Fruit fly (Drosophila melanogaster): ENCODE measurements around the gene Rcd4.

Rcd4 gene

DNA sequence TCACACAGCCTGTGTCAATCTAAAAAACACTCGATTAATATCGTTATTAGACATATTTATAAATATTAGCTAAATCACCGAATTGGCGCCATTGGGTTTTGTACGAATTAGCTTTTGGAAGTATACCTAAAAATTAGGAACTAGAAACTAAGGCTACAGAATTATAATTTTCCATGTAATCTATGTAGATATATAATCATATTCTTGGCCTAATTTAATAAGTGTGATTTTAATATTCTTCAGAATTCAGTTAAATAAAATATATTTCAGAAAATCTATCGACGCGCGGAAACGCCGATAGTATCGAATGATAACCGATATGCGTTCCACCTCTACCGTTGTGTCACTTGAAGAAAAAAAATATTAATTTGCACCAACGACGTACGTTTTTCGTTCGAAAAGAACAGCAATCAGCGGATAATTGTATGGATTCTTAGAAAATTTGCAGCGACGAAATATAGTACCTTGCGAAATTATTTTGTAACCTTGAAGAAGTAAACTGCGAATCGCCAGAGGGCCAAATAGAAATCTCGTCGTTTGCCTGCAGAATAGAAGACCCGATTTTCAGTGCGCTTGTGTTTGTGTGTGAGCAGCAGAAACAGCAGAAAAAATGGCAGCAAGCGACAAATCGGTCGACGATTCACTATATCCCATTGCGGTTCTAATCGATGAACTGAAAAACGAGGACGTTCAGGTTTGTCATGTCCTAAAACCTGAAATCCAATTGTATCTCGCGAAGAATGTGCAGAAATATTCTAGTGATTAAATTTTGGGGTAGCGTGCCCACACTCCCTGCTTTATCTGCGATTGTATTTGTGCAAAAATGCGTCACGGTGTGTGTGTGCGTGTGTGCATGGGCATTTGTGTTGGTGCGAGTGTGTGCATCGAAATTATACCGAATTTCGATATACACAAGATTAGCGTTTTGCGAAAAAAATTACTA, 16.7 kb upstream of the Rcd4 start, which contains the start of gene Pp2A-29B (continued):
- TF ChIP-seq jumu (GFP tag; optimal IDR thresholded peaks at IDR 0.05) (no peak), Max (GFP tag; optimal IDR thresholded peaks at IDR 0.05) (peak; percentile 23), Camta (GFP tag; optimal IDR thresholded peaks at IDR 0.05) (no peak), CG1792 (GFP tag; optimal IDR thresholded peaks at IDR 0.05) (no peak), CG2199 (GFP tag; IDR thresholded peaks at IDR 0.05) (no peak), HmgZ (tag; optimal IDR thresholded peaks at IDR 0.05) (peak; percentile 27), her (GFP tag; optimal IDR thresholded peaks at IDR 0.05) (no peak), gcm (GFP tag; optimal IDR thresholded peaks at IDR 0.05) (no peak), CG7839 (tag; optimal IDR thresholded peaks at IDR 0.05) (peak; percentile 25), peb (GFP tag; IDR thresholded peaks at IDR 0.05) (no peak), CG10979 (tag; optimal IDR thresholded peaks at IDR 0.05) (no peak), CrebB (tag; optimal IDR thresholded peaks at IDR 0.05) (no peak), CG15269 (tag; optimal IDR thresholded peaks at IDR 0.05) (peak; percentile 9), CG6791 (GFP tag; IDR thresholded peaks at IDR 0.05; ENCODE audit: partially characterized antibody) (peak; percentile 98), CG34224 (GFP tag; IDR thresholded peaks at IDR 0.05; ENCODE audit: partially characterized antibody) (peak; percentile 97), CG6854 (GFP tag; optimal IDR thresholded peaks at IDR 0.05) (no peak), CG11456 (GFP tag; IDR thresholded peaks at IDR 0.05) (no peak), zf30C (GFP tag; optimal IDR thresholded peaks at IDR 0.05) (peak; percentile 10), insv (GFP tag; optimal IDR thresholded peaks at IDR 0.05) (peak in 1 of 2 experiments; percentile 25), Mrtf (GFP tag; IDR thresholded peaks at IDR 0.05) (no peak), jing (GFP tag; optimal IDR thresholded peaks at IDR 0.05) (no peak), Dek (tag; optimal IDR thresholded peaks at IDR 0.05) (peak; percentile 12), Side (GFP tag; optimal IDR thresholded peaks at IDR 0.05) (no peak), fd64A (GFP tag; optimal IDR thresholded peaks at IDR 0.05) (no peak), Ssrp (tag; optimal IDR thresholded peaks at IDR 0.05) (no peak), CG8478 (optimal IDR thresholded peaks at IDR 0.05) (peak; percentile 84), pnt (GFP tag; optimal IDR thresholded peaks at IDR 0.05) (no peak), sima (GFP tag; optimal IDR thresholded peaks at IDR 0.05) (no peak), bowl (GFP tag; IDR thresholded peaks at IDR 0.05) (no peak), gem (tag; optimal IDR thresholded peaks at IDR 0.05) (peak; percentile 48), usp (GFP tag; optimal IDR thresholded peaks at IDR 0.05) (no peak), CG4854 (GFP tag; optimal IDR thresholded peaks at IDR 0.05) (no peak), Six4 (GFP tag; optimal IDR thresholded peaks at IDR 0.05) (no peak), CG10565 (GFP tag; optimal IDR thresholded peaks at IDR 0.05) (no peak), nerfin-1 (tag; optimal IDR thresholded peaks at IDR 0.05) (peak; percentile 100), zfh1 (GFP tag; IDR thresholded peaks at IDR 0.05) (no peak), HHEX (GFP tag; optimal IDR thresholded peaks at IDR 0.05) (no peak), CG8944 (GFP tag; optimal IDR thresholded peaks at IDR 0.05) (no peak), scrt (GFP tag; optimal IDR thresholded peaks at IDR 0.05) (peak; percentile 22), CHES-1-like (GFP tag; optimal IDR thresholded peaks at IDR 0.05) (no peak), Taf1 (GFP tag; IDR thresholded peaks at IDR 0.05) (no peak), CG4617 (GFP tag; optimal IDR thresholded peaks at IDR 0.05; ENCODE audit: borderline replicate concordance) (peak; percentile 69), nerfin-2 (GFP tag; IDR thresholded peaks at IDR 0.05; ENCODE audit: partially characterized antibody) (peak; percentile 98), ara (GFP tag; IDR thresholded peaks at IDR 0.05) (no peak), kah (GFP tag; optimal IDR thresholded peaks at IDR 0.05) (no peak), HLHmδ (GFP tag; optimal IDR thresholded peaks at IDR 0.05) (no peak), cas (GFP tag; IDR thresholded peaks at IDR 0.05) (no peak), CG8290 (GFP tag; optimal IDR thresholded peaks at IDR 0.05) (peak; percentile 13), CG8290 (tag; optimal IDR thresholded peaks at IDR 0.05) (no peak), Ets97D (GFP tag; optimal IDR thresholded peaks at IDR 0.05) (peak; percentile 31)

All from whole organism, embryonic.